Worm (Caenorhabditis elegans) whole organism, young adult: ENCODE results near the gene acr-25.

ENCODE experiments used
- ZK185.1 ChIP-seq: sonication (generic microtip); optimal IDR thresholded peaks from 2 replicates; lab custom pipeline; 2016; ENCODE audit warnings: mild to moderate bottlenecking, missing genetic modification characterization, missing compliant biosample characterization; ENCODE audit not compliant: poor library complexity, severe bottlenecking
- fkh-3 ChIP-seq: sonication (generic microtip); optimal IDR thresholded peaks from 2 replicates; lab custom pipeline; 2016; ENCODE audit warnings: mild to moderate bottlenecking, missing genetic modification characterization, missing compliant biosample characterization
- mel-28 ChIP-seq: sonication (generic microtip); optimal IDR thresholded peaks from 2 replicates; lab custom pipeline; 2016; ENCODE audit warnings: borderline replicate concordance, mild to moderate bottlenecking, missing genetic modification characterization, missing compliant biosample characterization
- ztf-28 ChIP-seq: fragments of 200-800 bp; sonication (Bioruptor generic); IDR thresholded peaks from 2 replicates; pipeline ENCODE4 v1.3.6; 2022; ENCODE audit warnings: missing genetic modification reagents, missing genetic modification characterization, missing compliant biosample characterization
- ztf-6 ChIP-seq: fragments of 200-800 bp; sonication (Bioruptor generic); IDR thresholded peaks from 2 replicates; pipeline ENCODE4 v1.3.6; 2022; ENCODE audit warnings: missing genetic modification reagents, missing genetic modification characterization, missing compliant biosample characterization

Gene acr-25

DNA sequence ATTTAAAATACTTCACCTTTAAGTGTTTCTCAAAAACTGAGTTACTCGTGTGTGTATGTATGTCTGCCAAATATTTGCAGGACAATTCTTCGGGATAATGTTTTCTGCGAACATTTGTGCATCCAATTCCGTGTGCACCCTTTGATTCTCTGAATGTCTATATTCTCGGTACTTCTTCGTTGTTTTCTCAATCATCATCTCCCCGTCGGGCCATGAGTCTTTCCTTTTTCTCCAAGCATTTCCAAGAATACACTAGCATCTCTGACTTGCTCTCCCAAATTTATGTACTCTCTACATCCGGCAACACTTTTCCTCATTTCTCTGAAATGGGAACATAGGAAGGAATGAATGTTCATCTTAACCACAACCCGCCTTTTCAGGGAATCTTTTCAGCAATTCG is 50.6 kb downstream of the acr-25 start:
- TF ChIP-seq mel-28 (tag; lab: Kevin White, UChicago) (no peak), fkh-3 (no peak), ZK185.1 (no peak), ztf-28 (GFP tag; lab: Robert Waterston, UW) (no peak)

DNA sequence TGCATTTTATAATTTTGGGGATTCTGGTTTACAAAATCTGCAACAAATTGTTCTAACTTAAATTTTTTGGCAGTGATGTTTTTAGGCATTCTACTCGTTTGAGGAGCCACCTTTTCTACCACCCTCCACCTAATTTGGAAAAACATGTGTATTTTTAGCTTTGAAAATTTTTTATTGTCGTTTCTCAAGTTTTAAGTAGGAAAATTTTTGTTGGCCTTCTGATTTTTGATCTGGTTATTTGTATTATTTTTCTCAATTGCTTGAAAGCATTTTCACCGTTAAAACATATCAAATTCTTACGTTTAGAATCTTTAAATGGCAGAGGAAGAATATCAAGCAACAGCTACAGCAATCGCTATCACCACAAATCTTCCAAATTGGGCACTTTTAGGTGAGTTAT is 53.8 kb downstream of the acr-25 start, which contains the start of gene C01G5.7:
C01G5.7 (plus strand) TSS at position 301 of the 400 bp plus-strand sequence.
- TF ChIP-seq ztf-6 (GFP tag; lab: Robert Waterston, UW): no peak
